Worm (Caenorhabditis elegans) whole organism, late embryonic: ENCODE data around the gene nhr-91.

Experiments used
- C08G9.2 ChIP-seq: sonication (generic microtip); optimal IDR thresholded peaks from 2 replicates; lab custom pipeline; 2016; ENCODE audit warnings: mild to moderate bottlenecking, missing genetic modification characterization, moderate library complexity, missing compliant biosample characterization
- C38D4.7 ChIP-seq: fragments of 200-800 bp; sonication (Bioruptor generic); optimal IDR thresholded peaks from 2 replicates; lab custom pipeline; 2018; ENCODE audit warnings: mild to moderate bottlenecking, missing genetic modification characterization, moderate library complexity, missing compliant biosample characterization
- K02D7.2 ChIP-seq: sonication (generic microtip); optimal IDR thresholded peaks from 2 replicates; lab custom pipeline; 2017; ENCODE audit warnings: mild to moderate bottlenecking, missing genetic modification characterization, missing compliant biosample characterization
- K09A11.1 ChIP-seq: sonication (generic microtip); optimal IDR thresholded peaks from 2 replicates; lab custom pipeline; 2017; ENCODE audit warnings: antibody characterized with exemption, mild to moderate bottlenecking, missing genetic modification characterization, missing compliant biosample characterization; ENCODE audit not compliant: insufficient read depth
- T23F11.4 ChIP-seq: fragments of 200-800 bp; sonication (Bioruptor generic); optimal IDR thresholded peaks from 2 replicates; lab custom pipeline; 2018; ENCODE audit warnings: mild to moderate bottlenecking, missing genetic modification characterization, missing compliant biosample characterization
- ama-1 ChIP-seq: fragments of 150-350 bp; optimal IDR thresholded peaks from 2 replicates; lab custom pipeline; 2014
- ceh-18 ChIP-seq: sonication (generic microtip); optimal IDR thresholded peaks from 2 replicates; lab custom pipeline; 2016; ENCODE audit warnings: missing genetic modification characterization, missing compliant biosample characterization
- ceh-19 ChIP-seq: fragments of 200-800 bp; sonication (Bioruptor generic); optimal IDR thresholded peaks from 2 replicates; lab custom pipeline; 2018; ENCODE audit warnings: mild to moderate bottlenecking, missing genetic modification characterization, missing compliant biosample characterization
- ceh-24 ChIP-seq: sonication (generic microtip); optimal IDR thresholded peaks from 2 replicates; lab custom pipeline; 2016; ENCODE audit warnings: mild to moderate bottlenecking, missing genetic modification characterization, missing compliant biosample characterization
- ceh-30 ChIP-seq: fragments of 150-350 bp; optimal IDR thresholded peaks from 2 replicates; lab custom pipeline; 2014; ENCODE audit warnings: missing biosample characterization, missing genetic modification characterization
- ceh-31 ChIP-seq: sonication (generic microtip); optimal IDR thresholded peaks from 2 replicates; lab custom pipeline; 2016; ENCODE audit warnings: missing genetic modification characterization, missing compliant biosample characterization
- ceh-48 ChIP-seq: sonication (generic microtip); optimal IDR thresholded peaks from 2 replicates; lab custom pipeline; 2016; ENCODE audit warnings: missing genetic modification characterization, inconsistent platforms, missing compliant biosample characterization
- ceh-9 ChIP-seq: sonication (generic microtip); optimal IDR thresholded peaks from 2 replicates; lab custom pipeline; 2016; ENCODE audit warnings: mild to moderate bottlenecking, missing genetic modification characterization, inconsistent platforms, missing compliant biosample characterization
- che-1 ChIP-seq: sonication (generic microtip); optimal IDR thresholded peaks from 2 replicates; lab custom pipeline; 2016; ENCODE audit warnings: mild to moderate bottlenecking, missing genetic modification characterization, missing compliant biosample characterization
- elt-2 ChIP-seq: sonication (generic microtip); optimal IDR thresholded peaks from 2 replicates; lab custom pipeline; 2016; ENCODE audit warnings: missing genetic modification reagents, missing genetic modification characterization, missing compliant biosample characterization
- fax-1 ChIP-seq: sonication (generic microtip); optimal IDR thresholded peaks from 2 replicates; lab custom pipeline; 2016; ENCODE audit warnings: missing genotype, missing genetic modification characterization, missing compliant biosample characterization
- fkh-10 ChIP-seq: fragments of 150-350 bp; optimal IDR thresholded peaks from 2 replicates; lab custom pipeline; 2014; ENCODE audit warnings: missing biosample characterization, missing genetic modification reagents, missing genetic modification characterization
- gmeb-2 ChIP-seq: sonication (generic microtip); optimal IDR thresholded peaks from 2 replicates; lab custom pipeline; 2016; ENCODE audit warnings: missing genetic modification characterization, inconsistent platforms, missing compliant biosample characterization
- lim-6 ChIP-seq: sonication (generic microtip); optimal IDR thresholded peaks from 2 replicates; lab custom pipeline; 2016; ENCODE audit warnings: missing genetic modification characterization, missing compliant biosample characterization
- mec-3 ChIP-seq: sonication (generic microtip); optimal IDR thresholded peaks from 2 replicates; lab custom pipeline; 2016; ENCODE audit warnings: borderline replicate concordance, missing genetic modification characterization, missing compliant biosample characterization
- nfya-1 ChIP-seq: sonication (generic microtip); optimal IDR thresholded peaks from 2 replicates; lab custom pipeline; 2017; ENCODE audit warnings: missing genetic modification characterization, mild to moderate bottlenecking, missing compliant biosample characterization, antibody characterized with exemption, moderate library complexity
- npax-4 ChIP-seq: sonication (generic microtip); optimal IDR thresholded peaks from 2 replicates; lab custom pipeline; 2016; ENCODE audit warnings: missing genetic modification characterization, missing compliant biosample characterization
- pag-3 ChIP-seq: sonication (generic microtip); optimal IDR thresholded peaks from 2 replicates; lab custom pipeline; 2016; ENCODE audit warnings: missing compliant biosample characterization, missing genetic modification characterization, borderline replicate concordance
- pax-1 ChIP-seq: fragments of 150-350 bp; optimal IDR thresholded peaks from 2 replicates; lab custom pipeline; 2014; ENCODE audit warnings: missing biosample characterization, missing genetic modification characterization
- pha-2 ChIP-seq: sonication (generic microtip); optimal IDR thresholded peaks from 2 replicates; lab custom pipeline; 2017; ENCODE audit warnings: mild to moderate bottlenecking, missing genetic modification characterization, missing compliant biosample characterization
- pqm-1 ChIP-seq: sonication (generic microtip); optimal IDR thresholded peaks from 2 replicates; lab custom pipeline; 2016; ENCODE audit warnings: missing genetic modification characterization, missing compliant biosample characterization
- pros-1 ChIP-seq: fragments of 150-350 bp; optimal IDR thresholded peaks from 2 replicates; lab custom pipeline; 2014; ENCODE audit warnings: missing biosample characterization, missing genetic modification reagents, missing genetic modification characterization
- rnt-1 ChIP-seq: sonication (generic microtip); optimal IDR thresholded peaks from 2 replicates; lab custom pipeline; 2016; ENCODE audit warnings: missing genetic modification characterization, missing compliant biosample characterization
- sdc-2 ChIP-seq: sonication (generic microtip); optimal IDR thresholded peaks from 2 replicates; lab custom pipeline; 2016; ENCODE audit warnings: missing genotype, missing genetic modification characterization, missing compliant biosample characterization
- sox-2 ChIP-seq: fragments of 200-800 bp; sonication (Bioruptor generic); IDR thresholded peaks from 2 replicates; pipeline ENCODE4 v1.3.6; 2022; ENCODE audit warnings: missing genetic modification reagents, missing genetic modification characterization, missing compliant biosample characterization
- syd-9 ChIP-seq: sonication (generic microtip); optimal IDR thresholded peaks from 2 replicates; lab custom pipeline; 2016; ENCODE audit warnings: mild to moderate bottlenecking, missing genetic modification characterization, moderate library complexity, missing compliant biosample characterization
- tbx-7 ChIP-seq: sonication (generic microtip); optimal IDR thresholded peaks from 2 replicates; lab custom pipeline; 2016; ENCODE audit warnings: missing genotype, missing genetic modification characterization, missing compliant biosample characterization
- unc-42 ChIP-seq: sonication (generic microtip); optimal IDR thresholded peaks from 2 replicates; lab custom pipeline; 2016; ENCODE audit warnings: missing genotype, missing genetic modification characterization, missing compliant biosample characterization
- unc-86 ChIP-seq: sonication (generic microtip); optimal IDR thresholded peaks from 2 replicates; lab custom pipeline; 2016; ENCODE audit warnings: missing genetic modification characterization, missing compliant biosample characterization

Gene nhr-91

DNA sequence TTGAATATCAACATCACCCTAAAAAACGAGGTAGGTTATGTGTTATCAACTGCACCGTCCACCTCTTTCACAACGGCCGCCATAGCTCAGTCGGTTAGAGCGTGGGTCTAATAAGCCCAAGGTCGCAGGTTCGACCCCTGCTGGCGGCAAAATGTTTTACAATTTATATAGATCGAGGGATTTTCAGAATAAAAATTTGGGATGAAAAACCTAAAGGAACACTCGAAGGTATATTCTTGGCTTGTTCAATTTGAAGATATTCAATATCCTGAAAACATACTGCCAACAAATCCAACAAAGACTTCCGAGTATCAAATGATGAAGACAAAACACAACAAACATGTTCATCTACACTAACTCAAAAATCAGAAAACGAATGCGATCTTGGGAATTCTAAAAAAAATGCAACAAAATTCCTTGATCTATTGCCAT is 11.8 kb upstream of the nhr-91 start (continued):
- TF ChIP-seq ceh-24 (peak; percentile 28), nfya-1 (tag; lab: Kevin White, UChicago) (no peak), pqm-1 (tag; lab: Kevin White, UChicago) (no peak), pros-1 (tag; lab: Kevin White, UChicago) (no peak), pha-2 (tag; lab: Kevin White, UChicago) (peak; percentile 63), che-1 (tag; lab: Kevin White, UChicago) (peak; percentile 74), K09A11.1 (tag; lab: Kevin White, UChicago) (peak; percentile 62), rnt-1 (tag; lab: Kevin White, UChicago) (peak; percentile 12), syd-9 (tag; lab: Kevin White, UChicago) (no peak), ceh-19 (GFP tag; lab: Kevin White, UChicago) (peak; percentile 63), C38D4.7 (GFP tag; lab: Kevin White, UChicago) (peak; percentile 57), tbx-7 (tag; lab: Kevin White, UChicago) (no peak), K02D7.2 (tag; lab: Kevin White, UChicago) (no peak), ceh-48 (tag; lab: Kevin White, UChicago) (peak; percentile 42), pax-1 (tag; lab: Kevin White, UChicago) (no peak), lim-6 (tag; lab: Kevin White, UChicago) (no peak), npax-4 (tag; lab: Kevin White, UChicago) (peak; percentile 37), sox-2 (GFP tag; lab: Robert Waterston, UW) (peak; percentile 37), ama-1 (lab: Kevin White, UChicago) (no peak), unc-42 (tag; lab: Kevin White, UChicago) (no peak), ceh-31 (no peak)

DNA sequence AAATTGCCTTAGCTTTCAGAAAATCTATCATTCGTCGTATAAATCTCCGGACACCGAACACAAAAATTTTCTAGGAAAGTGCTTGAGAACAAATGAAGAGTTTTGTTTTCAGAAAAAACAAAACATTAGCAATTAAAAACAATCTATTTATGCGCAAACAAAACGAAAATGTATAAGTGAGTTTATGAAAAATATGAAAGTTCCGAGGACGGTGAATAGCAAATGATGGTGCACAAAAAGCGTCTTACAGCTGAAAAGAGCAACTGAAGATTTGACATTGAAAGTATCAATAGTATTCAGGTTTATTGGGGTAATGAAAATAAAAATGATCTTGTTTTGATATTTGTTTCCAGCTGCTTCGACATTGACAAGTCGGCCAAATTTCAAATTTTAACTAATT is 9.2 kb upstream of the nhr-91 start:
- TF ChIP-seq nfya-1 (tag; lab: Kevin White, UChicago): no peak
- no peak for TF ChIP-seq ceh-18 (tag; lab: Kevin White, UChicago)
- TF ChIP-seq unc-86: no peak
- TF ChIP-seq fkh-10 (GFP tag; lab: Kevin White, UChicago): no peak
- TF ChIP-seq ceh-9 (tag; lab: Kevin White, UChicago): no peak
- no peak for TF ChIP-seq C08G9.2 (tag; lab: Kevin White, UChicago)
- no peak for TF ChIP-seq sdc-2 (tag; lab: Kevin White, UChicago)
- no peak for TF ChIP-seq K09A11.1 (tag; lab: Kevin White, UChicago)
- TF ChIP-seq che-1 (tag; lab: Kevin White, UChicago): no peak
- TF ChIP-seq, all 69 proteins: peak for 0

DNA sequence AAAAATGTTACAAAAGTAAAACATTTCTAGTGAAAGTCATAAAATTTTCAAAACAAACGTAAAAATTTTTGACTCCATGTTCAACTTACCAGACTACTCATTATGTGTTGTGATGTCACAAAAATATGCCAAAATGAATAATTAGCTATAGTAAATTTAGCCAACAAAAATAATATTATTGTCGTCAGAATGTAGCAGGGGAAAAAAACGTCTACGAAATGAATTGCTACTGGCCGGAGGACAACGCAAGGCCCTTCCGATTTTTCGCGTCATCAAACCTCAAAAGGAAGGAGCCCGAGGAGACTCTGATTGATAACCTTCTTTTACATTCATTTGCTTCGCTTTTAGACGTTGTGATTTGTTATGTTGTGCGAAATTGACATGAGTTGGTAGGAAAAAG is 6.3 kb upstream of the nhr-91 start, which contains the start of gene ser-2:
Gene ser-2 (minus strand): TSS at position 101 of the 400 bp plus-strand sequence.
- no peak for TF ChIP-seq gmeb-2 (tag; lab: Kevin White, UChicago)
- TF ChIP-seq pros-1 (tag; lab: Kevin White, UChicago): no peak
- no peak for TF ChIP-seq pag-3 (tag; lab: Kevin White, UChicago)
- TF ChIP-seq mec-3 (tag; lab: Kevin White, UChicago): no peak
- TF ChIP-seq, all 69 proteins: peak for 0

DNA sequence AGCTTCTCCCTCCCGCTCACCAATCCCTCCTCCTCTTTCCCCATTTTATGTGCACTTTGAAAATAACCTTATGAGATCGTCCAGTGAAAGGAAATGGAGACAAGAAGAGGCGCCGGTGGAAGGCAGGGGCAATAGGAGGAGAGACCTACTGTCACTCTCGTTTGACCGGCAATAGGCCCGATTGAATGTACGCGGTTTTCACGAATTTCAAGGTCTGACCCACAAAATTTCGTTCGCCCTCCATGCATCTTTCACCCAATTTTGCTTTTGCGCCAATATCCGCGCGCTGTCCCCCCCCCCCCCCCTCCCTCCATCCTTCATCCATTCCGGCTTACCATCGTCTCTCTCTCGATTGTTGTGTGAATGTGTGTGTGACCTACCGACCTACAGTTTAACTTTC is 1.5 kb upstream of the nhr-91 start:
- TF ChIP-seq gmeb-2 (tag; lab: Kevin White, UChicago): peak; percentile 6
- TF ChIP-seq ceh-30 (tag; lab: Kevin White, UChicago): no peak
- no peak for TF ChIP-seq nfya-1 (tag; lab: Kevin White, UChicago)
- no peak for TF ChIP-seq sox-2 (GFP tag; lab: Robert Waterston, UW)
- no peak for TF ChIP-seq elt-2 (tag; lab: Kevin White, UChicago)
- TF ChIP-seq fax-1 (tag; lab: Kevin White, UChicago): no peak
- no peak for TF ChIP-seq ama-1 (lab: Kevin White, UChicago)
- TF ChIP-seq T23F11.4 (GFP tag; lab: Kevin White, UChicago): peak; percentile 12
